Worm (Caenorhabditis elegans) whole organism, L2 larva: ENCODE results near the gene vhp-1.
A peak's percentile ranks its signal among the peaks of the same experiment; 100 is the strongest.

Experiments used
- R02D3.7 ChIP-seq: fragments of 150-350 bp; optimal IDR thresholded peaks from 2 replicates; lab custom pipeline; 2014; ENCODE audit warnings: missing biosample characterization, missing genetic modification characterization
- ZK546.5 ChIP-seq: sonication (generic microtip); optimal IDR thresholded peaks from 2 replicates; lab custom pipeline; 2017; ENCODE audit warnings: missing biosample characterization, missing genetic modification characterization
- blmp-1 ChIP-seq: sonication (generic microtip); optimal IDR thresholded peaks from 2 replicates; lab custom pipeline; 2017; ENCODE audit warnings: missing genetic modification characterization, mild to moderate bottlenecking, missing compliant biosample characterization, antibody characterized with exemption, moderate library complexity; ENCODE audit not compliant: insufficient read depth
- gmeb-1 ChIP-seq: fragments of 150-350 bp; optimal IDR thresholded peaks from 2 replicates; lab custom pipeline; 2014; ENCODE audit warnings: missing biosample characterization, missing genetic modification characterization
- lin-13 ChIP-seq: fragments of 150-350 bp; optimal IDR thresholded peaks from 2 replicates; lab custom pipeline; 2014; ENCODE audit warnings: missing biosample characterization, missing genetic modification reagents, missing genetic modification characterization
- mab-5 ChIP-seq: fragments of 150-350 bp; optimal IDR thresholded peaks from 2 replicates; lab custom pipeline; 2014; ENCODE audit warnings: missing biosample characterization, missing genetic modification characterization
- mdl-1 ChIP-seq, 2 experiments: fragments of 150-350 bp in 1 of 2; sonication (generic microtip) in 1 of 2; optimal IDR thresholded peaks; 2 replicates each; lab custom pipeline; 2017; ENCODE audit warnings: missing biosample characterization in 2 of 2, missing genetic modification characterization in 2 of 2
- nhr-11 ChIP-seq: fragments of 150-350 bp; optimal IDR thresholded peaks from 2 replicates; lab custom pipeline; 2014; ENCODE audit warnings: missing biosample characterization, missing genetic modification characterization
- snpc-4 ChIP-seq: fragments of 150-350 bp; optimal IDR thresholded peaks from 2 replicates; lab custom pipeline; 2014; ENCODE audit warnings: missing biosample characterization, missing genetic modification characterization
- unc-55 ChIP-seq: fragments of 150-350 bp; sonication (generic microtip); optimal IDR thresholded peaks from 3 replicates; lab custom pipeline; 2014; ENCODE audit warnings: missing biosample characterization, missing genetic modification reagents, missing genetic modification characterization
- zag-1 ChIP-seq: fragments of 150-350 bp; optimal IDR thresholded peaks from 2 replicates; lab custom pipeline; 2014; ENCODE audit warnings: missing biosample characterization, missing genetic modification characterization

- TF ChIP-seq gmeb-1 (tag; lab: Kevin White, UChicago), result peak; percentile 39
- TF ChIP-seq lin-13 (GFP tag; lab: Kevin White, UChicago), result no peak
- no peak for TF ChIP-seq unc-55 (GFP tag; lab: Kevin White, UChicago)
- no peak for TF ChIP-seq ZK546.5 (tag; lab: Kevin White, UChicago)
- TF ChIP-seq nhr-11 (tag; lab: Kevin White, UChicago), result no peak
- no peak for TF ChIP-seq mdl-1 (tag; optimal IDR thresholded peaks at IDR 0.05; lab: Kevin White, UChicago)
- TF ChIP-seq R02D3.7 (tag; lab: Kevin White, UChicago), result no peak
- TF ChIP-seq mab-5 (tag; lab: Kevin White, UChicago), result no peak
- TF ChIP-seq snpc-4 (tag; lab: Kevin White, UChicago), result no peak
- TF ChIP-seq zag-1 (tag; lab: Kevin White, UChicago), result no peak
- no peak for TF ChIP-seq blmp-1
Measured at ce11 chrII:5323773-5324172, 697 bp downstream of the vhp-1 start.
